Worm (Caenorhabditis elegans): ENCODE data around the gene rbm-39.
A peak's percentile ranks its signal among the peaks of the same experiment; 100 is the strongest.

The rbm-39 gene

ce11 chrIV:1010212-1010611 is 2.2 kb upstream of the rbm-39 start, which contains the start of gene atg-3:
Gene atg-3 (plus strand): TSS chrIV:1010512.
- TF ChIP-seq elt-4 (tag; optimal IDR thresholded peaks at IDR 0.05) (no peak), ceh-24 (tag; optimal IDR thresholded peaks at IDR 0.05) (no peak), nhr-232 (tag; optimal IDR thresholded peaks at IDR 0.05) (no peak), pha-2 (tag; optimal IDR thresholded peaks at IDR 0.05) (no peak), ceh-34 (tag; optimal IDR thresholded peaks at IDR 0.05) (no peak), unc-42 (tag; optimal IDR thresholded peaks at IDR 0.05) (no peak)

ce11 chrIV:1011776-1012175 is 648 bp upstream of the rbm-39 start:
- TF ChIP-seq ahr-1 (tag; optimal IDR thresholded peaks at IDR 0.05) (no peak), madf-2 (tag; optimal IDR thresholded peaks at IDR 0.05) (no peak), sdc-2 (tag; optimal IDR thresholded peaks at IDR 0.05) (no peak), eyg-1 (tag; optimal IDR thresholded peaks at IDR 0.05) (no peak), hlh-15 (tag; optimal IDR thresholded peaks at IDR 0.05) (no peak), ceh-14 (tag; optimal IDR thresholded peaks at IDR 0.05) (no peak), mec-3 (tag; optimal IDR thresholded peaks at IDR 0.05; ENCODE audit: borderline replicate concordance) (no peak), ceh-6 (GFP tag; optimal IDR thresholded peaks at IDR 0.05) (no peak), elt-4 (tag; optimal IDR thresholded peaks at IDR 0.05) (no peak)

ce11 chrIV:1013233-1013798 is 892 bp downstream of the rbm-39 start:
- TF ChIP-seq unc-42 (tag; optimal IDR thresholded peaks at IDR 0.05) = no peak
- no peak for TF ChIP-seq unc-86 (tag; optimal IDR thresholded peaks at IDR 0.05)
- no peak for TF ChIP-seq elt-4 (tag; optimal IDR thresholded peaks at IDR 0.05)
- no peak for TF ChIP-seq ref-2 (tag; optimal IDR thresholded peaks at IDR 0.05)
- TF ChIP-seq npax-4 (tag; optimal IDR thresholded peaks at IDR 0.05) = no peak
- no peak for TF ChIP-seq mec-3 (tag; optimal IDR thresholded peaks at IDR 0.05; ENCODE audit: borderline replicate concordance)
- no peak for TF ChIP-seq sox-2 (GFP tag; IDR thresholded peaks at IDR 0.05)
- TF ChIP-seq ceh-24 (tag; optimal IDR thresholded peaks at IDR 0.05) = no peak
- no peak for TF ChIP-seq ama-1 (optimal IDR thresholded peaks at IDR 0.05)
- no peak for TF ChIP-seq nhr-11 (tag; optimal IDR thresholded peaks at IDR 0.05)
- no peak for TF ChIP-seq pat-9 (tag; optimal IDR thresholded peaks at IDR 0.05)
- TF ChIP-seq hlh-15 (tag; optimal IDR thresholded peaks at IDR 0.05) = no peak
- TF ChIP-seq T23F11.4 (GFP tag; optimal IDR thresholded peaks at IDR 0.05) = no peak
- no peak for TF ChIP-seq C08G9.2 (tag; optimal IDR thresholded peaks at IDR 0.05)
- no peak for TF ChIP-seq ets-4 (tag; optimal IDR thresholded peaks at IDR 0.05)
- TF ChIP-seq K02D7.2 (tag; optimal IDR thresholded peaks at IDR 0.05) = no peak
- no peak for TF ChIP-seq pax-1 (tag; optimal IDR thresholded peaks at IDR 0.05)
- TF ChIP-seq hlh-13 (GFP tag; optimal IDR thresholded peaks at IDR 0.05) = no peak
- no peak for TF ChIP-seq sox-4 (tag; optimal IDR thresholded peaks at IDR 0.05)

ce11 chrIV:1015430-1015829 is 3.0 kb downstream of the rbm-39 start:
- no peak for TF ChIP-seq hlh-6 (tag; optimal IDR thresholded peaks at IDR 0.05)
- TF ChIP-seq ceh-24 (tag; optimal IDR thresholded peaks at IDR 0.05) = no peak
- TF ChIP-seq tbx-2 (tag; optimal IDR thresholded peaks at IDR 0.05) = no peak
- no peak for TF ChIP-seq syd-9 (tag; optimal IDR thresholded peaks at IDR 0.05)
- no peak for TF ChIP-seq sdc-2 (tag; optimal IDR thresholded peaks at IDR 0.05)
- no peak for TF ChIP-seq ceh-9 (tag; optimal IDR thresholded peaks at IDR 0.05)
- TF ChIP-seq hlh-13 (GFP tag; optimal IDR thresholded peaks at IDR 0.05) = no peak
- no peak for TF ChIP-seq pha-4 (tag; optimal IDR thresholded peaks at IDR 0.05)
- no peak for TF ChIP-seq sox-4 (tag; optimal IDR thresholded peaks at IDR 0.05)
- TF ChIP-seq sox-2 (GFP tag; IDR thresholded peaks at IDR 0.05) = no peak
- no peak for TF ChIP-seq unc-86 (tag; optimal IDR thresholded peaks at IDR 0.05)
- no peak for TF ChIP-seq lin-11 (tag; optimal IDR thresholded peaks at IDR 0.05)
- TF ChIP-seq zip-5 (tag; optimal IDR thresholded peaks at IDR 0.05) = no peak
- no peak for TF ChIP-seq ceh-14 (tag; optimal IDR thresholded peaks at IDR 0.05)

- no peak for TF ChIP-seq unc-86 (tag; optimal IDR thresholded peaks at IDR 0.05)
- peak; percentile 23 for TF ChIP-seq ref-2 (tag; optimal IDR thresholded peaks at IDR 0.05)
- TF ChIP-seq C08G9.2 (tag; optimal IDR thresholded peaks at IDR 0.05) = no peak
- no peak for TF ChIP-seq elt-2 (tag; optimal IDR thresholded peaks at IDR 0.05)
- TF ChIP-seq ceh-48 (tag; optimal IDR thresholded peaks at IDR 0.05) = no peak
- no peak for TF ChIP-seq tbx-2 (tag; optimal IDR thresholded peaks at IDR 0.05)
- TF ChIP-seq pqm-1 (tag; optimal IDR thresholded peaks at IDR 0.05) = no peak
- peak; percentile 9 for TF ChIP-seq ceh-31 (tag; optimal IDR thresholded peaks at IDR 0.05)
- TF ChIP-seq ceh-2 (tag; optimal IDR thresholded peaks at IDR 0.05) = no peak
- no peak for TF ChIP-seq syd-9 (tag; optimal IDR thresholded peaks at IDR 0.05)
- no peak for TF ChIP-seq sox-2 (GFP tag; IDR thresholded peaks at IDR 0.05)
- no peak for TF ChIP-seq K02D7.2 (tag; optimal IDR thresholded peaks at IDR 0.05)
- TF ChIP-seq ceh-18 (tag; optimal IDR thresholded peaks at IDR 0.05) = no peak
Measured at ce11 chrIV:1019801-1020200, 7.4 kb downstream of the rbm-39 start.
